Worm (Caenorhabditis elegans) whole organism, L3 larva: ENCODE data around the gene ceh-63.
A peak's percentile ranks its signal among the peaks of the same experiment; 100 is the strongest.

Experiments used
- R02D3.7 ChIP-seq: fragments of 150-350 bp; optimal IDR thresholded peaks from 2 replicates; lab custom pipeline; 2014; ENCODE audit warnings: missing biosample characterization, missing genetic modification characterization
- ZK546.5 ChIP-seq: sonication (generic microtip); optimal IDR thresholded peaks from 2 replicates; lab custom pipeline; 2017; ENCODE audit warnings: missing biosample characterization, missing genetic modification characterization
- aly-2 ChIP-seq: fragments of 150-350 bp; optimal IDR thresholded peaks from 2 replicates; lab custom pipeline; 2014; ENCODE audit warnings: missing biosample characterization, missing genetic modification characterization
- ama-1 ChIP-seq: fragments of 150-350 bp; optimal IDR thresholded peaks from 2 replicates; lab custom pipeline; 2018
- ceh-16 ChIP-seq: sonication (generic microtip); optimal IDR thresholded peaks from 2 replicates; lab custom pipeline; 2017; ENCODE audit warnings: missing biosample characterization, missing genetic modification characterization
- ceh-28 ChIP-seq: fragments of 150-350 bp; optimal IDR thresholded peaks from 2 replicates; lab custom pipeline; 2014; ENCODE audit warnings: missing biosample characterization, missing genetic modification reagents, missing genetic modification characterization
- ceh-82 ChIP-seq: fragments of 150-350 bp; optimal IDR thresholded peaks from 2 replicates; lab custom pipeline; 2014; ENCODE audit warnings: missing biosample characterization, missing genetic modification characterization
- ceh-9 ChIP-seq: sonication (generic microtip); optimal IDR thresholded peaks from 2 replicates; lab custom pipeline; 2018; ENCODE audit warnings: missing biosample characterization, missing genetic modification characterization
- daf-12 ChIP-seq: fragments of 150-350 bp; optimal IDR thresholded peaks from 2 replicates; lab custom pipeline; 2014; ENCODE audit warnings: missing biosample characterization, missing genetic modification reagents, missing genetic modification characterization
- egl-27 ChIP-seq: sonication (generic microtip); optimal IDR thresholded peaks from 4 replicates; lab custom pipeline; 2017; ENCODE audit warnings: missing biosample characterization, missing genetic modification reagents, missing genetic modification characterization
- egl-5 ChIP-seq: fragments of 150-350 bp; optimal IDR thresholded peaks from 2 replicates; lab custom pipeline; 2017; ENCODE audit warnings: missing biosample characterization, missing genetic modification reagents, missing genetic modification characterization, inconsistent platforms
- elt-1 ChIP-seq: fragments of 150-350 bp; optimal IDR thresholded peaks from 2 replicates; lab custom pipeline; 2014; ENCODE audit warnings: missing biosample characterization, missing genetic modification characterization
- elt-2 ChIP-seq: sonication (generic microtip); optimal IDR thresholded peaks from 2 replicates; lab custom pipeline; 2016; ENCODE audit warnings: missing genetic modification reagents, mild to moderate bottlenecking, missing genetic modification characterization, missing compliant biosample characterization
- elt-3 ChIP-seq, 3 experiments: fragments of 150-350 bp in 1 of 3; sonication (generic microtip) in 2 of 3; optimal IDR thresholded peaks; 2 replicates in 2 of 3; 4 replicates in 1 of 3; lab custom pipeline; 2014 to 2017; ENCODE audit warnings: missing biosample characterization in 3 of 3, missing genetic modification characterization in 3 of 3
- eor-1 ChIP-seq, 2 experiments: fragments of 150-350 bp; optimal IDR thresholded peaks; 2 replicates each; lab custom pipeline; 2014 to 2018; ENCODE audit warnings: missing biosample characterization in 2 of 2, missing genetic modification characterization in 2 of 2
- fkh-10 ChIP-seq: sonication (generic microtip); optimal IDR thresholded peaks from 2 replicates; lab custom pipeline; 2017; ENCODE audit warnings: missing biosample characterization, missing genetic modification reagents, missing genetic modification characterization
- fkh-2 ChIP-seq: fragments of 150-350 bp; optimal IDR thresholded peaks from 2 replicates; lab custom pipeline; 2014; ENCODE audit warnings: missing biosample characterization, missing genetic modification reagents, missing genetic modification characterization
- fos-1 ChIP-seq: fragments of 150-350 bp; optimal IDR thresholded peaks from 2 replicates; lab custom pipeline; 2014; ENCODE audit warnings: missing biosample characterization, missing genetic modification characterization
- hmg-11 ChIP-seq: sonication (generic microtip); optimal IDR thresholded peaks from 2 replicates; lab custom pipeline; 2016; ENCODE audit warnings: missing genetic modification characterization, missing compliant biosample characterization
- jun-1 ChIP-seq: fragments of 150-350 bp; optimal IDR thresholded peaks from 2 replicates; lab custom pipeline; 2014; ENCODE audit warnings: missing biosample characterization, missing genetic modification reagents, missing genetic modification characterization
- lin-15B ChIP-seq: fragments of 150-350 bp; optimal IDR thresholded peaks from 2 replicates; lab custom pipeline; 2014; ENCODE audit warnings: missing biosample characterization, missing genetic modification characterization
- lin-39 ChIP-seq: fragments of 150-350 bp; optimal IDR thresholded peaks from 2 replicates; lab custom pipeline; 2018; ENCODE audit warnings: missing biosample characterization, missing genetic modification reagents, missing genetic modification characterization
- lsy-12 ChIP-seq: sonication (generic microtip); optimal IDR thresholded peaks from 2 replicates; lab custom pipeline; 2016; ENCODE audit warnings: mild to moderate bottlenecking, missing genetic modification characterization, missing compliant biosample characterization
- mdl-1 ChIP-seq: fragments of 150-350 bp; optimal IDR thresholded peaks from 2 replicates; lab custom pipeline; 2014; ENCODE audit warnings: missing biosample characterization, missing genetic modification characterization
- mml-1 ChIP-seq: fragments of 150-350 bp; sonication (generic microtip); optimal IDR thresholded peaks from 3 replicates; lab custom pipeline; 2014; ENCODE audit warnings: missing biosample characterization, missing genetic modification characterization
- nfya-1 ChIP-seq: sonication (generic microtip); optimal IDR thresholded peaks from 2 replicates; lab custom pipeline; 2017; ENCODE audit warnings: missing genetic modification characterization, mild to moderate bottlenecking, missing compliant biosample characterization, antibody characterized with exemption, moderate library complexity; ENCODE audit not compliant: insufficient read depth
- nhr-11 ChIP-seq: fragments of 150-350 bp; optimal IDR thresholded peaks from 2 replicates; lab custom pipeline; 2014; ENCODE audit warnings: missing biosample characterization, missing genetic modification characterization
- nhr-12 ChIP-seq: fragments of 150-350 bp; optimal IDR thresholded peaks from 2 replicates; lab custom pipeline; 2014; ENCODE audit warnings: missing biosample characterization, missing genetic modification characterization
- nhr-23 ChIP-seq: fragments of 150-350 bp; optimal IDR thresholded peaks from 2 replicates; lab custom pipeline; 2014; ENCODE audit warnings: missing biosample characterization, missing genetic modification reagents, missing genetic modification characterization
- nhr-237 ChIP-seq: fragments of 150-350 bp; optimal IDR thresholded peaks from 2 replicates; lab custom pipeline; 2014; ENCODE audit warnings: missing biosample characterization, missing genetic modification characterization
- nhr-25 ChIP-seq: sonication (generic microtip); optimal IDR thresholded peaks from 2 replicates; lab custom pipeline; 2017; ENCODE audit warnings: missing biosample characterization, missing genetic modification characterization
- nhr-28 ChIP-seq: fragments of 150-350 bp; optimal IDR thresholded peaks from 2 replicates; lab custom pipeline; 2014; ENCODE audit warnings: missing biosample characterization, missing genetic modification characterization
- nhr-43 ChIP-seq: sonication (generic microtip); optimal IDR thresholded peaks from 2 replicates; lab custom pipeline; 2016; ENCODE audit warnings: mild to moderate bottlenecking, missing genetic modification characterization, missing compliant biosample characterization; ENCODE audit not compliant: poor library complexity, severe bottlenecking
- nhr-67 ChIP-seq: fragments of 150-350 bp; optimal IDR thresholded peaks from 2 replicates; lab custom pipeline; 2014; ENCODE audit warnings: missing biosample characterization, missing genetic modification characterization
- nhr-76 ChIP-seq: fragments of 150-350 bp; sonication (generic microtip); optimal IDR thresholded peaks from 5 replicates; lab custom pipeline; 2014; ENCODE audit warnings: missing biosample characterization, missing genetic modification characterization
- nhr-77 ChIP-seq: fragments of 150-350 bp; optimal IDR thresholded peaks from 2 replicates; lab custom pipeline; 2014; ENCODE audit warnings: missing biosample characterization, missing genetic modification characterization
- pha-4 ChIP-seq: fragments of 150-350 bp; optimal IDR thresholded peaks from 2 replicates; lab custom pipeline; 2014; ENCODE audit warnings: missing biosample characterization, missing genetic modification reagents, missing genetic modification characterization
- pqm-1 ChIP-seq: fragments of 150-350 bp; optimal IDR thresholded peaks from 2 replicates; lab custom pipeline; 2017; ENCODE audit warnings: missing biosample characterization, missing genetic modification characterization, inconsistent platforms
- sea-2 ChIP-seq: fragments of 150-350 bp; sonication (generic microtip); optimal IDR thresholded peaks from 4 replicates; lab custom pipeline; 2014; ENCODE audit warnings: missing biosample characterization, missing genetic modification reagents, missing genetic modification characterization
- skn-1 ChIP-seq: fragments of 150-350 bp; optimal IDR thresholded peaks from 2 replicates; lab custom pipeline; 2014; ENCODE audit warnings: missing biosample characterization, missing genetic modification characterization
- snpc-4 ChIP-seq: fragments of 150-350 bp; optimal IDR thresholded peaks from 2 replicates; lab custom pipeline; 2014; ENCODE audit warnings: missing biosample characterization, missing genetic modification characterization
- tbx-2 ChIP-seq: sonication (generic microtip); optimal IDR thresholded peaks from 2 replicates; lab custom pipeline; 2016; ENCODE audit warnings: mild to moderate bottlenecking, missing genetic modification characterization, missing compliant biosample characterization
- unc-39 ChIP-seq: sonication (generic microtip); optimal IDR thresholded peaks from 4 replicates; lab custom pipeline; 2017; ENCODE audit warnings: missing biosample characterization, missing genetic modification characterization
- unc-62 ChIP-seq: fragments of 150-350 bp; sonication (generic microtip); optimal IDR thresholded peaks from 4 replicates; lab custom pipeline; 2014; ENCODE audit warnings: missing biosample characterization, missing genetic modification reagents, missing genetic modification characterization
- zag-1 ChIP-seq: fragments of 150-350 bp; optimal IDR thresholded peaks from 2 replicates; lab custom pipeline; 2014; ENCODE audit warnings: missing biosample characterization, missing genetic modification characterization
- ztf-11 ChIP-seq: fragments of 150-350 bp; optimal IDR thresholded peaks from 2 replicates; lab custom pipeline; 2014; ENCODE audit warnings: missing biosample characterization, missing genetic modification characterization
- ztf-4 ChIP-seq: fragments of 150-350 bp; optimal IDR thresholded peaks from 2 replicates; lab custom pipeline; 2014; ENCODE audit warnings: missing biosample characterization, missing genetic modification characterization

The ceh-63 gene

DNA sequence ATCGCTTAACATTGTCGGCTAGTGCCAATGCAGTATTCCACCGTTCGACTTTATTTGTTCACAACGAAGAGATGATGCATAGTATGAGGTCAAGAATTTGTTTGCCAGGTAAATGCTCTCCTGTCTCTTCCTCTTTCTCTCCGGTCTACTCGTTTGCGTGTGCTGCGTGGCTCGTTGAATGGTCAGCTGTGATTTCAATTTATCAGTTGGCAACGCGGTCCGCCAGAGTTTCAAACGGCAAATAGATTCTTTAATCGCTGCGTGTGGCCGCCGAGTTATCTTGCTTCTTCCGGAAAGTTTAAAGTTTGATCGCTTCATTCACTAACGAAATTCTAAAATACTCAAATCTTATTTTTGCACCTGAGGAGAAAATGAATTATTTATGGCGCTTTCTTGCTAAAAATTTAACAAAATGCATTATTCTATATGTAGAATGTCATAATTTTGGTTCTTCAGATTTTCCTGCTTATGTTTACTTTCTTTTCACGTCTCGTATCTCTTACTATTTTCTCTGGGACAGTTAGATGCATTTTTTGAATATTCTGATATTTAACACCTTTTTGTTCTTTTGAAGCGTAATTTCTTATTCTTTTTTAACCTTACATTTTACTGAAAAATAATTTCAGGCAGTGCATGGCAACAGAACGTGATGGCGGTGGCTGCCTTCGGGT lies 6.8 kb upstream of the ceh-63 start, which contains the start of gene tsp-17:
Gene tsp-17 (plus strand): TSS at position 621 of the 671 bp plus-strand sequence.
- TF ChIP-seq ama-1 (lab: Kevin White, UChicago) (no peak), fkh-2 (tag; lab: Kevin White, UChicago) (no peak), pqm-1 (tag; lab: Kevin White, UChicago) (peak; percentile 5), ztf-4 (no peak), daf-12 (tag; lab: Kevin White, UChicago) (no peak), ceh-82 (tag; lab: Kevin White, UChicago) (no peak)

DNA sequence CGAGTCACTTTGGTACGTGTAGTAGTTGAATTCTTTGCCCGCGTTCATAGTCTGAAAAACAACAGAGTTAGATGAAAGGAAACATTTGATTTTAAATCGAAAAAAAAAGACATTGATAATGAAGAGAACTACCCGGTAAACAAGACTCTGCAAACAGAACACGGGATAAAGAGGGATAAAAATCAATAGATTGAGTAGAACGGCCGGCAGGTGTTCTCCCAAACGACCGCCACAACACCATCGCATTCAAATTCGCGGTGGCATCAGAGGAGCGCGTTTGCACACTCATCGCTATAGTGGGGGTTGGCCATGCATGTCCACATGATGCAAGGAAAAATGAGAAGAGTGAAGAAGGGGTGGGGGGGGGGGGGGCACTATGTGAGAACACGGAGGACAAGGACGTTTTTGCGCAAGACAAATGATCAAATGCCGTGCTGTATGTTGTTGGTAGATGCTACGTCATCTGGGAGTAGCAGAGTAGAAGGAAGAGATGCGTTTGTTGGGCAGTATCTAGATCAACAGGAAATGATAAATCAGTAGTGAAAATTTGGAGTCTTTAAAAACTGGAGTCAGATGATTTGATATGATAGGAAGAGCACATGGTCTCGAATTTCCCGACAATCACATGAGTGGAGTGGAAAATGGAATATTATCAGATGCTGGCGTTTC lies 4.8 kb upstream of the ceh-63 start, which contains the start of gene tag-52:
Gene tag-52 (minus strand): TSS at position 51 of the 669 bp plus-strand sequence.
- TF ChIP-seq daf-12 (tag; lab: Kevin White, UChicago): no peak
- peak; percentile 63 for TF ChIP-seq egl-5
- TF ChIP-seq nhr-77: no peak
- no peak for TF ChIP-seq ceh-9 (tag; lab: Kevin White, UChicago)
- TF ChIP-seq elt-3 (tag; optimal IDR thresholded peaks at IDR 0.05; lab: Kevin White, UChicago): no peak
- peak; percentile 67 for TF ChIP-seq pqm-1 (tag; lab: Kevin White, UChicago)
- no peak for TF ChIP-seq mml-1 (tag; lab: Kevin White, UChicago)
- peak; percentile 86 for TF ChIP-seq elt-2
- no peak for TF ChIP-seq unc-39 (tag; lab: Kevin White, UChicago)
- no peak for TF ChIP-seq nhr-11 (tag; lab: Kevin White, UChicago)
- no peak for TF ChIP-seq nhr-28 (tag; lab: Kevin White, UChicago)
- no peak for TF ChIP-seq snpc-4 (tag; lab: Kevin White, UChicago)
- TF ChIP-seq fkh-10: no peak
- TF ChIP-seq hmg-11 (tag; lab: Kevin White, UChicago): no peak
- no peak for TF ChIP-seq unc-62 (GFP tag; lab: Kevin White, UChicago)
- no peak for TF ChIP-seq ceh-82 (tag; lab: Kevin White, UChicago)
- no peak for TF ChIP-seq nhr-76 (tag; lab: Kevin White, UChicago)
- TF ChIP-seq nhr-23 (tag; lab: Kevin White, UChicago): no peak
- TF ChIP-seq R02D3.7: no peak
- TF ChIP-seq ztf-4: no peak
- no peak for TF ChIP-seq ceh-28 (tag; lab: Kevin White, UChicago)
- TF ChIP-seq egl-27: no peak
- no peak for TF ChIP-seq ztf-11
- TF ChIP-seq mdl-1 (tag; lab: Kevin White, UChicago): no peak
- no peak for TF ChIP-seq tbx-2 (tag; lab: Kevin White, UChicago)
- TF ChIP-seq lin-39 (tag; lab: Kevin White, UChicago): peak; percentile 53
- no peak for TF ChIP-seq sea-2 (GFP tag; lab: Kevin White, UChicago)
- peak; percentile 50 for TF ChIP-seq elt-1 (tag; lab: Kevin White, UChicago)
- TF ChIP-seq ceh-16 (tag; lab: Kevin White, UChicago): no peak
- no peak for TF ChIP-seq nhr-67 (tag; lab: Kevin White, UChicago)
- peak; percentile 8 for TF ChIP-seq nhr-25 (tag; lab: Kevin White, UChicago)
- no peak for TF ChIP-seq zag-1
- peak; percentile 47 for TF ChIP-seq lsy-12 (tag; lab: Kevin White, UChicago)
- no peak for TF ChIP-seq fkh-2 (tag; lab: Kevin White, UChicago)
- peak; percentile 31 for TF ChIP-seq nfya-1 (tag; lab: Kevin White, UChicago)
- no peak for TF ChIP-seq eor-1 (tag; optimal IDR thresholded peaks at IDR 0.05; lab: Kevin White, UChicago)
- no peak for TF ChIP-seq nhr-12 (tag; lab: Kevin White, UChicago)
- peak; percentile 46 for TF ChIP-seq skn-1 (tag; lab: Kevin White, UChicago)
- peak; percentile 9 for TF ChIP-seq nhr-43
- peak; percentile 32 for TF ChIP-seq lin-15B
- no peak for TF ChIP-seq nhr-237
- TF ChIP-seq ama-1 (lab: Kevin White, UChicago): no peak
- no peak for TF ChIP-seq fos-1 (tag; lab: Kevin White, UChicago)
- TF ChIP-seq pha-4 (tag; lab: Kevin White, UChicago): peak; percentile 41
- no peak for TF ChIP-seq aly-2 (tag; lab: Kevin White, UChicago)
- TF ChIP-seq ZK546.5: no peak
- peak; percentile 50 for TF ChIP-seq jun-1 (tag; lab: Kevin White, UChicago)
